Worm (Caenorhabditis elegans) whole organism, mixed stage, embryonic: Measurements from ENCODE around the gene Y50D4C.3.

Experiments used
- M03D4.4 ChIP-seq: sonication (generic microtip); optimal IDR thresholded peaks from 2 replicates; lab custom pipeline; 2017; ENCODE audit warnings: mild to moderate bottlenecking, missing genetic modification characterization, missing compliant biosample characterization
- bed-3 ChIP-seq: fragments of 200-800 bp; sonication (Bioruptor generic); optimal IDR thresholded peaks from 3 replicates; lab custom pipeline; 2018; ENCODE audit warnings: mild to moderate bottlenecking, missing genetic modification characterization, moderate library complexity, missing compliant biosample characterization
- ceh-39 ChIP-seq: fragments of 150-350 bp; optimal IDR thresholded peaks from 2 replicates; lab custom pipeline; 2014; ENCODE audit warnings: missing biosample characterization, missing genetic modification characterization
- ceh-43 ChIP-seq: fragments of 200-800 bp; sonication (Bioruptor generic); optimal IDR thresholded peaks from 2 replicates; lab custom pipeline; 2018; ENCODE audit warnings: mild to moderate bottlenecking, missing genetic modification characterization, moderate library complexity, missing compliant biosample characterization
- ces-1 ChIP-seq: fragments of 150-350 bp; optimal IDR thresholded peaks from 2 replicates; lab custom pipeline; 2014; ENCODE audit warnings: missing biosample characterization, missing genetic modification reagents, missing genetic modification characterization
- drap-1 ChIP-seq: fragments of 200-800 bp; sonication (Bioruptor generic); optimal IDR thresholded peaks from 3 replicates; lab custom pipeline; 2018; ENCODE audit warnings: mild to moderate bottlenecking, missing genetic modification characterization, missing compliant biosample characterization
- elt-1 ChIP-seq: sonication (generic microtip); optimal IDR thresholded peaks from 2 replicates; lab custom pipeline; 2017; ENCODE audit warnings: missing genetic modification characterization, mild to moderate bottlenecking, missing compliant biosample characterization, antibody characterized with exemption, moderate library complexity, borderline replicate concordance; ENCODE audit not compliant: insufficient read depth
- ham-2 ChIP-seq: fragments of 200-800 bp; sonication (Bioruptor generic); optimal IDR thresholded peaks from 2 replicates; lab custom pipeline; 2018; ENCODE audit warnings: mild to moderate bottlenecking, missing genetic modification characterization, missing compliant biosample characterization
- hlh-1 ChIP-seq: fragments of 150-350 bp; optimal IDR thresholded peaks from 2 replicates; lab custom pipeline; 2014; ENCODE audit warnings: missing biosample characterization, missing genetic modification reagents, missing genetic modification characterization
- lin-13 ChIP-seq: fragments of 150-350 bp; optimal IDR thresholded peaks from 2 replicates; lab custom pipeline; 2014; ENCODE audit warnings: missing biosample characterization, missing genetic modification characterization
- lin-32 ChIP-seq: fragments of 200-800 bp; sonication (Bioruptor generic); optimal IDR thresholded peaks from 2 replicates; lab custom pipeline; 2018; ENCODE audit warnings: mild to moderate bottlenecking, missing genetic modification characterization, missing compliant biosample characterization
- lsy-2 ChIP-seq: fragments of 150-350 bp; optimal IDR thresholded peaks from 2 replicates; lab custom pipeline; 2014; ENCODE audit warnings: missing biosample characterization, missing genetic modification characterization
- mab-5 ChIP-seq: fragments of 150-350 bp; optimal IDR thresholded peaks from 2 replicates; lab custom pipeline; 2014; ENCODE audit warnings: missing biosample characterization, missing genetic modification characterization
- mep-1 ChIP-seq: fragments of 150-350 bp; optimal IDR thresholded peaks from 2 replicates; lab custom pipeline; 2017; ENCODE audit warnings: missing biosample characterization, missing genetic modification reagents, missing genetic modification characterization, inconsistent platforms
- nhr-2 ChIP-seq: fragments of 150-350 bp; optimal IDR thresholded peaks from 2 replicates; lab custom pipeline; 2014; ENCODE audit warnings: missing biosample characterization, missing genetic modification characterization
- nhr-237 ChIP-seq: fragments of 150-350 bp; optimal IDR thresholded peaks from 2 replicates; lab custom pipeline; 2014; ENCODE audit warnings: missing biosample characterization, missing genetic modification characterization
- nhr-28 ChIP-seq: fragments of 150-350 bp; optimal IDR thresholded peaks from 2 replicates; lab custom pipeline; 2014; ENCODE audit warnings: missing biosample characterization, missing genetic modification characterization
- nhr-76 ChIP-seq: sonication (generic microtip); optimal IDR thresholded peaks from 2 replicates; lab custom pipeline; 2017; ENCODE audit warnings: missing biosample characterization, missing genetic modification characterization
- pha-4 ChIP-seq: fragments of 150-350 bp; optimal IDR thresholded peaks from 2 replicates; lab custom pipeline; 2018; ENCODE audit warnings: missing biosample characterization, missing genetic modification reagents, missing genetic modification characterization
- unc-120 ChIP-seq: sonication (generic microtip); optimal IDR thresholded peaks from 2 replicates; lab custom pipeline; 2017; ENCODE audit warnings: missing genetic modification characterization, missing compliant biosample characterization; ENCODE audit not compliant: poor library complexity, severe bottlenecking
- unc-39 ChIP-seq: fragments of 150-350 bp; optimal IDR thresholded peaks from 2 replicates; lab custom pipeline; 2014; ENCODE audit warnings: missing biosample characterization, missing genetic modification characterization
- unc-62 ChIP-seq: fragments of 150-350 bp; optimal IDR thresholded peaks from 2 replicates; lab custom pipeline; 2014; ENCODE audit warnings: missing biosample characterization, missing genetic modification reagents, missing genetic modification characterization
- zip-8 ChIP-seq: fragments of 150-350 bp; optimal IDR thresholded peaks from 2 replicates; lab custom pipeline; 2014; ENCODE audit warnings: missing biosample characterization, missing genetic modification characterization
- ztf-11 ChIP-seq: fragments of 150-350 bp; optimal IDR thresholded peaks from 2 replicates; lab custom pipeline; 2014; ENCODE audit warnings: missing biosample characterization, missing genetic modification characterization

The Y50D4C.3 gene

DNA sequence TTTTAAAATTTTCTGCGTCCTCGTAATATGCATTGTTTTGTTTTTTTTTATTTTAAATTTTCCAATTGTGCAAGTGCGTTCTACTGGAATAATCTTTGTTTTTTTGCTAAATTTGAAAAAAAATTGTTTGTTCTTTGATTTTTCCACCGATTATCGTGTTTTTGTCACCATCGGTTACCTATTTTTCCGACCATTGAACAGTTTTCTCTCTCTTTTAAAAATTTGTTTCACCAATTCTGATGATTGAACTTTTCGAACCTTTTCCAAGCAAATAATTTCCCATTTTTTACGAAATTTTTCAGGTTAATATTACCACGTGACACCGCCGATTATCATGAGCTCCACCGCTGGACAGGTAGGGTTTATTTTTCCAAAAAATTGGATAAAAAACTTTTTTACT lies 33.6 kb downstream of the Y50D4C.3 start, which contains the start of gene adh-5:
adh-5 (plus strand) TSS at position 301 of the 400 bp plus-strand sequence.
- TF ChIP-seq mep-1: no peak
- TF ChIP-seq unc-120: no peak
- TF ChIP-seq hlh-1 (tag; lab: Kevin White, UChicago): no peak
- no peak for TF ChIP-seq unc-62 (GFP tag; lab: Kevin White, UChicago)
- no peak for TF ChIP-seq ham-2
- TF ChIP-seq lin-32 (GFP tag; lab: Kevin White, UChicago): no peak
- no peak for TF ChIP-seq lin-13 (tag; lab: Kevin White, UChicago)
- no peak for TF ChIP-seq bed-3 (GFP tag; lab: Kevin White, UChicago)
- TF ChIP-seq drap-1 (GFP tag; lab: Kevin White, UChicago): no peak
- no peak for TF ChIP-seq nhr-237 (tag; lab: Kevin White, UChicago)
- TF ChIP-seq, all 35 proteins: peak for 0

DNA sequence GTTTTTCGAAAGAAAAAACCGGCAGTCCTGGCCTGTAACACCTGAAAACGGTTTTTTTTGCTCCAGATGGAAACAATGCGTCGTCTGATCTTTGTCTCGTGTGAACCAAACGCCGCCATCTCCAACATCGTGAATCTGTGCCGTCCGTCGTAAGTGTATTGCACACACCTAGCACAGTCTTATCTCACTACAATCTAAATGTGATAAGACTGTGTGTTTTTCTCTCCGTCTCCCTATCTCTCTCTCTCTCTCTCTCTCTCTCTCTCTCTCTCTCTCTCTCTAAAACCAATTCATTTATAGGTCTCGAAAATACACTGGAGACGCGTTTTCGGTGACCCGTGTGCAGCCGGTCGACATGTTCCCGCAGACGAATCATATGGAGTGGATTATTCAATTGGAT lies 34.5 kb downstream of the Y50D4C.3 start:
- TF ChIP-seq ham-2: no peak
- peak; percentile 81 for TF ChIP-seq elt-1

DNA sequence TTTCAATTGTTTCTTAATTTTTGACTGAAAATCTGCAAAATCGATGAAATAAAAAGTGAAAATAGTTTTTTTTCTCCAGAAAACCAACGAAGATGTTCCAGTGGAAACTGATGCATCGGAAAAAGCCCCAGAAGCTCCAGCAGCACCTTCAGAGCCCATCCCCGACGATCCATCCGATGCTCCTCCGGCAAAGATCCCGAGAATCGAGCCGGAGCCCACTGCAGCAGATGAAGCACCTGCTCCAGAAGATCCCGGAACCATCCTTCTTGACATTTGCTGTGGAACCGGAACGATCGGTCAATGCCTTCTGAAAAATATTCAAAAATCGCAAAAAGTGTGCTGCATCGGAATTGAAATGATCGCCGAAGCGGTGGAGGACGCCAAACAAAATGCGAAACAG lies 36.4 kb downstream of the Y50D4C.3 start:
- TF ChIP-seq unc-39 (tag; lab: Kevin White, UChicago) (no peak), pha-4 (tag; lab: Kevin White, UChicago) (no peak), ztf-11 (tag; lab: Kevin White, UChicago) (no peak)

DNA sequence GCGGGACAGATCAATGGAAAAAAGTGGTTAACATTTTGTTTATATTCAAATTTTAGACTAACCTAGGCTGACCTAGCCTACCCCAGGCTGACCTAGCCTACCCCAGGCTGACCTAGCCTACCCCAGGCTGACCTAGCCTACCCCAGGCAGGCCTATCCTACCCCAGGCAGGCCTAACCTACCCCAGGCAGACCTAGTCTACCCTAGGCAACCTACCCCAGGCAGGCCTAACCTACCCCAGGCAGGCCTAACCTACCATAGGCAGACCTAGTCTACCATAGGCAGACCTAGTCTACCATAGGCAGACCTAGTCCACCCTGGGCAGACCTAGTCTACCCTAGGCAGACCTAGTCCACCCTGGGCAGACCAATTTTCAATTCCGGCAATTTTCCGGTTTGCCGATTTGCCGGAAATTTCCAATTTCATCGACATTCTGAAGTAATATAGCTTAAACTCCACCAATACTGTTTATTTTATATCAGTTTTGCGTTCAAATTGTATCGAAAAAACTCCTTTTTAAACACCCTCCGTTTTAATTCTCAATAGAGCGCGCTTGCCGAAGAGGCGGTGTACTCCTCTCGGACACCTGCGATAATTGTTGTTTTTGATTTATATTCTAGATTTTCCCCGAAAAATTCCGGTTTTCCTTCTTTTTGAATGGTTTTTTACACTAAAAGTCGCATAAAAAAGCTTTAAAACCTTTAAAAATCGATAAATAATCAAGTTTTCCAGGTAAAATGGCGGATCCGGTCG lies 40.6 kb downstream of the Y50D4C.3 start, which contains the start of gene trm-2A:
trm-2A (plus strand) TSS at position 732 of the 752 bp plus-strand sequence.
- TF ChIP-seq nhr-2 (tag; lab: Kevin White, UChicago) (no peak), unc-120 (peak; percentile 4), ces-1 (GFP tag; lab: Kevin White, UChicago) (peak; percentile 50), ceh-39 (peak; percentile 38), pha-4 (tag; lab: Kevin White, UChicago) (peak; percentile 63), hlh-1 (tag; lab: Kevin White, UChicago) (peak; percentile 17), mep-1 (peak; percentile 81), ceh-43 (GFP tag; lab: Kevin White, UChicago) (no peak), nhr-237 (tag; lab: Kevin White, UChicago) (peak; percentile 37), lsy-2 (tag; lab: Kevin White, UChicago) (peak; percentile 51), lin-32 (GFP tag; lab: Kevin White, UChicago) (no peak), lin-13 (tag; lab: Kevin White, UChicago) (peak; percentile 59)
- TF ChIP-seq, all 35 proteins: peak for 9

DNA sequence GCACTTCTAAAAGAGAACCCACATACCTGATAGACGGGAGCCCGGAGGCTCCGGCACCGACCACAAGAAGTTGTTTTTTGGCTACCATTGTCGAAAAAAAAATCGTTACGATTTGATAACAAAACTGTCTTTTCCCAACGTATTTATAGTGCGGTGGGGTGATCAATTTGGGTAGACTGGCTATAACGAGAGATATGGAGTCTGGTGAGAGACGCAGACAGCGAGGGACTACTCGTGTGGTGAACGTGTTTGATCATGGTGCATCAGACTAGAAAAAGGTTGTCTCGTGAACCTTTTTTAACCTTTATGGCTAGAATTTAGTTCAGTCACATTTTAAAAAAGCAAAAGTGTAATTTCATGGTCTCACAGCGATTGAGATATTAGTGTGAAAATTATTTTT lies 41.6 kb downstream of the Y50D4C.3 start, which contains the start of gene fmo-5:
fmo-5 (minus strand) TSS at position 206 of the 400 bp plus-strand sequence.
- TF ChIP-seq ceh-39: no peak
- no peak for TF ChIP-seq unc-120
- no peak for TF ChIP-seq nhr-76 (tag; lab: Kevin White, UChicago)
- no peak for TF ChIP-seq nhr-237 (tag; lab: Kevin White, UChicago)
- TF ChIP-seq nhr-2 (tag; lab: Kevin White, UChicago): no peak
- no peak for TF ChIP-seq lsy-2 (tag; lab: Kevin White, UChicago)
- no peak for TF ChIP-seq nhr-28
- TF ChIP-seq mab-5: no peak
- TF ChIP-seq lin-13 (tag; lab: Kevin White, UChicago): no peak
- no peak for TF ChIP-seq zip-8 (tag; lab: Kevin White, UChicago)
- no peak for TF ChIP-seq M03D4.4 (tag; lab: Kevin White, UChicago)

- no peak for TF ChIP-seq bed-3 (GFP tag; lab: Kevin White, UChicago)
- TF ChIP-seq ceh-43 (GFP tag; lab: Kevin White, UChicago): no peak
- no peak for TF ChIP-seq pha-4 (tag; lab: Kevin White, UChicago)
- TF ChIP-seq, all 35 proteins: peak for 0
Measured at ce11 chrV:899087-899486, 46.0 kb downstream of the Y50D4C.3 start, which contains the start of gene nas-32. TSS of gene nas-32 (minus strand) at chrV:899187.

DNA sequence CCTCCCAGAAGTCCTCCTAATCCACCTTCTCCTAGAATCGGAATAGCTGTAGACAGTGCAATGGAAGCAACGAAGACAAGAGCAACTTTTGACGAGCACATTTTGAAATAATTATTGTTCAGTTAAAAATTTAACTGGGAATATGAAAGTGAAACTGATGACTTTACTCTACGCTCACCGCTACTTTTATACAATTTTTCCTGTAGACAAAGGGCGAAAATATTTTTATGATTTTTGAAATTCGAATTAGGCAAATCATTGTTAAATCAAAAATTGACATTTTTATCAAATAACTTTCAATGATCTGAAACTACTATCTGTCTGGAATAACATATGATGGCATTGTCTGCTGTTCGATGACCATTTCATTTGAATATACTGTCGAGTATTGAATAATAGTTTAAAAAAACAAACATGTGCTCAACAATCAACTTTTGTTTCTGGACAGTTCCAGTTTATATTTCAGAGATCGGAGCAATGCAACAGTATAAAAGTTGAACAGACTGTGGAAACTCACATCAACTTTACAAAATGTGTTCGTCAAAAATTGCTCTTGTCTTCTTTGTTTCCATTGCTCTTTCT lies 51.5 kb downstream of the Y50D4C.3 start, which contains the start of the genes srlf-23 and srlf-20:
srlf-23 (minus strand) TSS at position 101 of the 582 bp plus-strand sequence.
srlf-20 (plus strand) TSS at position 532 of the 582 bp plus-strand sequence.
- TF ChIP-seq unc-39 (tag; lab: Kevin White, UChicago) (no peak), nhr-76 (tag; lab: Kevin White, UChicago) (no peak)
